Fruit fly (Drosophila melanogaster): Measurements from ENCODE around the gene Tctp.

The Tctp gene

dm6 chr3R:11226496-11226895 is 16.4 kb downstream of the Tctp start, which contains the start of gene CG17726 (continued):
- TF ChIP-seq Blimp-1 (GFP tag; optimal IDR thresholded peaks at IDR 0.05) (peak; percentile 80), Eip93F (GFP tag; optimal IDR thresholded peaks at IDR 0.05) (peak; percentile 76), esn (GFP tag; optimal IDR thresholded peaks at IDR 0.05) (peak; percentile 98), Hr4 (GFP tag; optimal IDR thresholded peaks at IDR 0.05) (no peak), CG6163 (GFP tag; IDR thresholded peaks at IDR 0.05) (peak; percentile 99), Eip75B (GFP tag; optimal IDR thresholded peaks at IDR 0.05) (peak; percentile 96), Met (GFP tag; optimal IDR thresholded peaks at IDR 0.05) (peak; percentile 96), CG8632 (GFP tag; optimal IDR thresholded peaks at IDR 0.05) (peak; percentile 97), fd59A (GFP tag; optimal IDR thresholded peaks at IDR 0.05) (peak; percentile 90), CG32006 (GFP tag; optimal IDR thresholded peaks at IDR 0.05) (peak; percentile 94), CG9139 (GFP tag; optimal IDR thresholded peaks at IDR 0.05) (peak; percentile 94), CG11902 (GFP tag; optimal IDR thresholded peaks at IDR 0.05) (peak; percentile 92), Sox102F (GFP tag; optimal IDR thresholded peaks at IDR 0.05) (peak; percentile 92), Hr38 (GFP tag; optimal IDR thresholded peaks at IDR 0.05) (no peak), topi (GFP tag; optimal IDR thresholded peaks at IDR 0.05) (peak; percentile 97), Ets96B (tag; optimal IDR thresholded peaks at IDR 0.05) (peak; percentile 97), CG10669 (GFP tag; optimal IDR thresholded peaks at IDR 0.05) (peak; percentile 94), CG4318 (GFP tag; optimal IDR thresholded peaks at IDR 0.05) (no peak), net (GFP tag; optimal IDR thresholded peaks at IDR 0.05) (peak; percentile 96), CG6854 (GFP tag; optimal IDR thresholded peaks at IDR 0.05) (peak; percentile 89), Sox15 (GFP tag; optimal IDR thresholded peaks at IDR 0.05) (peak; percentile 94), lz (GFP tag; optimal IDR thresholded peaks at IDR 0.05) (peak; percentile 97), pdm3 (GFP tag; optimal IDR thresholded peaks at IDR 0.05) (peak; percentile 97), OdsH (GFP tag; optimal IDR thresholded peaks at IDR 0.05) (peak; percentile 97), acj6 (GFP tag; optimal IDR thresholded peaks at IDR 0.05) (peak; percentile 97), Ets21C (GFP tag; optimal IDR thresholded peaks at IDR 0.05) (peak; percentile 92), dsx (GFP tag; optimal IDR thresholded peaks at IDR 0.05; ENCODE audit: poor library complexity, severe bottlenecking) (peak; percentile 96), Smox (GFP tag; optimal IDR thresholded peaks at IDR 0.05) (peak; percentile 97), CG8319 (GFP tag; optimal IDR thresholded peaks at IDR 0.05) (no peak), CG34406 (GFP tag; optimal IDR thresholded peaks at IDR 0.05) (peak; percentile 99), Sox14 (GFP tag; optimal IDR thresholded peaks at IDR 0.05) (peak; percentile 97), CG11294 (GFP tag; IDR thresholded peaks at IDR 0.05) (peak; percentile 95), fkh (GFP tag; optimal IDR thresholded peaks at IDR 0.05) (no peak), achi (GFP tag; optimal IDR thresholded peaks at IDR 0.05) (peak; percentile 96), CG31627 (GFP tag; optimal IDR thresholded peaks at IDR 0.05) (peak; percentile 97), CG6792 (GFP tag; optimal IDR thresholded peaks at IDR 0.05) (peak; percentile 97), Eip78C (GFP tag) (peak; percentile 99), svp (GFP tag) (peak; percentile 98), CG11762 (GFP tag; optimal IDR thresholded peaks at IDR 0.05; ENCODE audit: insufficient read depth) (no peak), Gug (GFP tag; IDR thresholded peaks at IDR 0.05) (peak; percentile 96), Lpt (GFP tag; optimal IDR thresholded peaks at IDR 0.05) (peak; percentile 87)

- TF ChIP-seq Hr39 (GFP tag; optimal IDR thresholded peaks at IDR 0.05) (no peak), Hr4 (GFP tag; optimal IDR thresholded peaks at IDR 0.05) (no peak), eg (GFP tag; IDR thresholded peaks at IDR 0.05) (no peak), Eip75B (GFP tag; optimal IDR thresholded peaks at IDR 0.05) (no peak), ss (GFP tag; optimal IDR thresholded peaks at IDR 0.05) (no peak), CG6854 (GFP tag; optimal IDR thresholded peaks at IDR 0.05) (no peak), topi (GFP tag; optimal IDR thresholded peaks at IDR 0.05) (no peak)
Measured at dm6 chr3R:11230392-11230791, 20.3 kb downstream of the Tctp start, which contains the start of gene GCC88. GCC88 (minus strand) TSS chr3R:11230600.
